Fruit fly (Drosophila melanogaster): ENCODE data around the gene MFS10.
A peak's percentile ranks its signal among the peaks of the same experiment; 100 is the strongest.

MFS10 gene

DNA sequence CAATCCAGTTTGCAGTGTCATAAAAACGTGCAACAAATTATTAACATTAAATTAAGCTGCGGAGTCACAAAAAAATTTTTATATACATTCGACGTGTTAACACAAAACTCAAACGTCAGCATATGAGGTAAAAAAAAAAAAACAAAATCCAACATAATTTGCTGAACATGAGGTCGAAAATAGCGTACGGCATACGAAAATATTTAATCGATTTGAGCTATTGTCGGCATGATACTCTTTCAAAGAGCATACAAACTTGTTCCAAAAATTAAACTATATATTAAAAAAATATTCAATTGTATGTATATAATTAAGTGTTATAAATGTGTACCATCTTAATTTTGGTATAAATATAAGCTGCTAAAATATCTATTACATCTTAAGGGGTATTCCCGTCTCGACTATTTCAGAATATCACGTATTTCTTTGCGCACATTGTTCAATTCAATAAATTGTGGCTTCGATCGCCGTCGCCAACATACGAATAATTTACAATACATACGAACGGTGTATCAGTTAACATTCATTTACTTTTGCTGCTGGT lies 19.2 kb upstream of the MFS10 start (continued):
- TF ChIP-seq CG15011 (GFP tag; optimal IDR thresholded peaks at IDR 0.05) (peak; percentile 29), jigr1 (GFP tag; IDR thresholded peaks at IDR 0.05) (no peak), Rfx (GFP tag; IDR thresholded peaks at IDR 0.05) (peak; percentile 75), caup (GFP tag; optimal IDR thresholded peaks at IDR 0.05; ENCODE audit: severe bottlenecking) (peak; percentile 2), zfh1 (GFP tag; IDR thresholded peaks at IDR 0.05) (peak; percentile 42; the same call in 1 of the 3 replicates), ase (GFP tag; IDR thresholded peaks at IDR 0.05) (0 out of 3 replicates have a peak, but pooled peaks have one; percentile 31), slou (GFP tag; optimal IDR thresholded peaks at IDR 0.05) (no peak), CG15601 (tag; optimal IDR thresholded peaks at IDR 0.05) (no peak), CG14050 (GFP tag; IDR thresholded peaks at IDR 0.05) (0 out of 3 replicates have a peak, but pooled peaks have one; percentile 20), Blimp-1 (GFP tag; optimal IDR thresholded peaks at IDR 0.05) (peak; percentile 44), pum (GFP tag; optimal IDR thresholded peaks at IDR 0.05) (no peak), CG3726 (GFP tag; IDR thresholded peaks at IDR 0.05) (no peak), CG12942 (GFP tag; optimal IDR thresholded peaks at IDR 0.05) (no peak), Sox100B (GFP tag; optimal IDR thresholded peaks at IDR 0.05) (peak; percentile 25), CG9437 (GFP tag; optimal IDR thresholded peaks at IDR 0.05) (peak; percentile 3), CG30403 (GFP tag; optimal IDR thresholded peaks at IDR 0.05) (peak; percentile 35), disco-r (GFP tag; optimal IDR thresholded peaks at IDR 0.05) (no peak), CG11085 (GFP tag; IDR thresholded peaks at IDR 0.05) (no peak), CG13296 (GFP tag; optimal IDR thresholded peaks at IDR 0.05) (peak; percentile 38), Doc2 (GFP tag; IDR thresholded peaks at IDR 0.05) (no peak), Meics (GFP tag; optimal IDR thresholded peaks at IDR 0.05) (peak; percentile 64), sens (GFP tag) (no peak), CkIIα-i1 (GFP tag; IDR thresholded peaks at IDR 0.05) (no peak), gsb (GFP tag; IDR thresholded peaks at IDR 0.05) (0 out of 2 replicates have a peak, but pooled peaks have one; percentile 11), HmgZ (tag; optimal IDR thresholded peaks at IDR 0.05) (no peak), tx (GFP tag; optimal IDR thresholded peaks at IDR 0.05) (no peak), CG33557 (GFP tag; optimal IDR thresholded peaks at IDR 0.05) (no peak), dati (GFP tag; IDR thresholded peaks at IDR 0.05) (no peak), ewg (GFP tag; optimal IDR thresholded peaks at IDR 0.05) (no peak), tgo (GFP tag; IDR thresholded peaks at IDR 0.05) (peak; percentile 71; the same call in 2 of the 3 replicates), CG1024 (GFP tag; IDR thresholded peaks at IDR 0.05) (no peak), Hr51 (GFP tag; optimal IDR thresholded peaks at IDR 0.05) (peak in 1 of 2 experiments; percentile 67), CG3407 (GFP tag; optimal IDR thresholded peaks at IDR 0.05) (no peak), Xrp1 (GFP tag; IDR thresholded peaks at IDR 0.05) (peak; percentile 67; the same call in 1 of the 2 replicates), lbe (GFP tag; optimal IDR thresholded peaks at IDR 0.05) (no peak), CG11723 (GFP tag; optimal IDR thresholded peaks at IDR 0.05) (no peak), Dll (GFP tag; IDR thresholded peaks at IDR 0.05; ENCODE audit: partially characterized antibody) (no peak), CG4424 (GFP tag; optimal IDR thresholded peaks at IDR 0.05) (no peak), CG7357 (GFP tag; IDR thresholded peaks at IDR 0.05) (peak; percentile 42; the same call in 1 of the 3 replicates), knrl (GFP tag; IDR thresholded peaks at IDR 0.05; ENCODE audit: partially characterized antibody) (no peak), CG2120 (GFP tag; optimal IDR thresholded peaks at IDR 0.05) (peak; percentile 28), stc (GFP tag; IDR thresholded peaks at IDR 0.05) (no peak), nerfin-2 (GFP tag; IDR thresholded peaks at IDR 0.05; ENCODE audit: partially characterized antibody) (no peak), pan (optimal IDR thresholded peaks at IDR 0.05) (no peak), pan (GFP tag; optimal IDR thresholded peaks at IDR 0.05 in 1 of 2, IDR thresholded peaks at IDR 0.05 in 1 of 2) (peak in 1 of 2 experiments; percentile 77), CG14014 (GFP tag; IDR thresholded peaks at IDR 0.05) (0 out of 2 replicates have a peak, but pooled peaks have one; percentile 58), gem (tag; optimal IDR thresholded peaks at IDR 0.05) (peak; percentile 80), Awh (GFP tag; IDR thresholded peaks at IDR 0.05) (peak; percentile 69), bsh (GFP tag; optimal IDR thresholded peaks at IDR 0.05) (peak in 1 of 2 experiments; percentile 48), gsb-n (tag; optimal IDR thresholded peaks at IDR 0.05) (peak; percentile 19)

All from whole organism, embryonic.